Worm (Caenorhabditis elegans) whole organism, mixed stage, embryonic: Measurements from ENCODE around the gene col-117.

Experiments used
- M03D4.4 ChIP-seq: sonication (generic microtip); optimal IDR thresholded peaks from 2 replicates; lab custom pipeline; 2017; ENCODE audit warnings: mild to moderate bottlenecking, missing genetic modification characterization, missing compliant biosample characterization
- bed-3 ChIP-seq: fragments of 200-800 bp; sonication (Bioruptor generic); optimal IDR thresholded peaks from 3 replicates; lab custom pipeline; 2018; ENCODE audit warnings: mild to moderate bottlenecking, missing genetic modification characterization, moderate library complexity, missing compliant biosample characterization
- ceh-39 ChIP-seq: fragments of 150-350 bp; optimal IDR thresholded peaks from 2 replicates; lab custom pipeline; 2014; ENCODE audit warnings: missing biosample characterization, missing genetic modification characterization
- ceh-83 ChIP-seq: fragments of 200-800 bp; sonication (Bioruptor generic); optimal IDR thresholded peaks from 2 replicates; lab custom pipeline; 2018; ENCODE audit warnings: mild to moderate bottlenecking, missing genetic modification characterization, missing compliant biosample characterization
- ces-1 ChIP-seq: fragments of 150-350 bp; optimal IDR thresholded peaks from 2 replicates; lab custom pipeline; 2014; ENCODE audit warnings: missing biosample characterization, missing genetic modification reagents, missing genetic modification characterization
- drap-1 ChIP-seq: fragments of 200-800 bp; sonication (Bioruptor generic); optimal IDR thresholded peaks from 3 replicates; lab custom pipeline; 2018; ENCODE audit warnings: mild to moderate bottlenecking, missing genetic modification characterization, missing compliant biosample characterization
- elt-1 ChIP-seq: sonication (generic microtip); optimal IDR thresholded peaks from 2 replicates; lab custom pipeline; 2017; ENCODE audit warnings: missing genetic modification characterization, mild to moderate bottlenecking, missing compliant biosample characterization, antibody characterized with exemption, moderate library complexity, borderline replicate concordance; ENCODE audit not compliant: insufficient read depth
- elt-3 ChIP-seq: fragments of 150-350 bp; optimal IDR thresholded peaks from 2 replicates; lab custom pipeline; 2014; ENCODE audit warnings: missing biosample characterization, missing genetic modification characterization
- flh-1 ChIP-seq: fragments of 200-800 bp; sonication (Bioruptor generic); optimal IDR thresholded peaks from 2 replicates; lab custom pipeline; 2018; ENCODE audit warnings: mild to moderate bottlenecking, missing genetic modification characterization, moderate library complexity, missing compliant biosample characterization
- ham-2 ChIP-seq: fragments of 200-800 bp; sonication (Bioruptor generic); optimal IDR thresholded peaks from 2 replicates; lab custom pipeline; 2018; ENCODE audit warnings: mild to moderate bottlenecking, missing genetic modification characterization, missing compliant biosample characterization
- lin-13 ChIP-seq: fragments of 150-350 bp; optimal IDR thresholded peaks from 2 replicates; lab custom pipeline; 2014; ENCODE audit warnings: missing biosample characterization, missing genetic modification characterization
- lin-32 ChIP-seq: fragments of 200-800 bp; sonication (Bioruptor generic); optimal IDR thresholded peaks from 2 replicates; lab custom pipeline; 2018; ENCODE audit warnings: mild to moderate bottlenecking, missing genetic modification characterization, missing compliant biosample characterization
- lsy-2 ChIP-seq: fragments of 150-350 bp; optimal IDR thresholded peaks from 2 replicates; lab custom pipeline; 2014; ENCODE audit warnings: missing biosample characterization, missing genetic modification characterization
- mab-5 ChIP-seq: fragments of 150-350 bp; optimal IDR thresholded peaks from 2 replicates; lab custom pipeline; 2014; ENCODE audit warnings: missing biosample characterization, missing genetic modification characterization
- mep-1 ChIP-seq: fragments of 150-350 bp; optimal IDR thresholded peaks from 2 replicates; lab custom pipeline; 2017; ENCODE audit warnings: missing biosample characterization, missing genetic modification reagents, missing genetic modification characterization, inconsistent platforms
- mls-2 ChIP-seq: sonication (generic microtip); optimal IDR thresholded peaks from 2 replicates; lab custom pipeline; 2016; ENCODE audit warnings: mild to moderate bottlenecking, missing genetic modification characterization, moderate library complexity, missing compliant biosample characterization
- nhr-12 ChIP-seq: fragments of 150-350 bp; optimal IDR thresholded peaks from 2 replicates; lab custom pipeline; 2014; ENCODE audit warnings: missing biosample characterization, missing genetic modification characterization
- nhr-2 ChIP-seq: fragments of 150-350 bp; optimal IDR thresholded peaks from 2 replicates; lab custom pipeline; 2014; ENCODE audit warnings: missing biosample characterization, missing genetic modification characterization
- nhr-237 ChIP-seq: fragments of 150-350 bp; optimal IDR thresholded peaks from 2 replicates; lab custom pipeline; 2014; ENCODE audit warnings: missing biosample characterization, missing genetic modification characterization
- nhr-76 ChIP-seq: sonication (generic microtip); optimal IDR thresholded peaks from 2 replicates; lab custom pipeline; 2017; ENCODE audit warnings: missing biosample characterization, missing genetic modification characterization
- pha-4 ChIP-seq: fragments of 150-350 bp; optimal IDR thresholded peaks from 2 replicates; lab custom pipeline; 2018; ENCODE audit warnings: missing biosample characterization, missing genetic modification reagents, missing genetic modification characterization
- snpc-4 ChIP-seq: fragments of 150-350 bp; optimal IDR thresholded peaks from 2 replicates; lab custom pipeline; 2014; ENCODE audit warnings: missing biosample characterization, missing genetic modification characterization
- sptf-1 ChIP-seq: sonication (generic microtip); optimal IDR thresholded peaks from 2 replicates; lab custom pipeline; 2017; ENCODE audit warnings: mild to moderate bottlenecking, missing genetic modification characterization, moderate library complexity, missing compliant biosample characterization
- tbx-8 ChIP-seq: fragments of 200-800 bp; sonication (Bioruptor generic); optimal IDR thresholded peaks from 2 replicates; lab custom pipeline; 2018; ENCODE audit warnings: mild to moderate bottlenecking, missing genetic modification characterization, moderate library complexity, missing compliant biosample characterization
- unc-120 ChIP-seq: sonication (generic microtip); optimal IDR thresholded peaks from 2 replicates; lab custom pipeline; 2017; ENCODE audit warnings: missing genetic modification characterization, missing compliant biosample characterization; ENCODE audit not compliant: poor library complexity, severe bottlenecking
- unc-39 ChIP-seq: fragments of 150-350 bp; optimal IDR thresholded peaks from 2 replicates; lab custom pipeline; 2014; ENCODE audit warnings: missing biosample characterization, missing genetic modification characterization
- unc-62 ChIP-seq: fragments of 150-350 bp; optimal IDR thresholded peaks from 2 replicates; lab custom pipeline; 2014; ENCODE audit warnings: missing biosample characterization, missing genetic modification reagents, missing genetic modification characterization
- zip-8 ChIP-seq: fragments of 150-350 bp; optimal IDR thresholded peaks from 2 replicates; lab custom pipeline; 2014; ENCODE audit warnings: missing biosample characterization, missing genetic modification characterization
- ztf-11 ChIP-seq: fragments of 150-350 bp; optimal IDR thresholded peaks from 2 replicates; lab custom pipeline; 2014; ENCODE audit warnings: missing biosample characterization, missing genetic modification characterization

Gene col-117

DNA sequence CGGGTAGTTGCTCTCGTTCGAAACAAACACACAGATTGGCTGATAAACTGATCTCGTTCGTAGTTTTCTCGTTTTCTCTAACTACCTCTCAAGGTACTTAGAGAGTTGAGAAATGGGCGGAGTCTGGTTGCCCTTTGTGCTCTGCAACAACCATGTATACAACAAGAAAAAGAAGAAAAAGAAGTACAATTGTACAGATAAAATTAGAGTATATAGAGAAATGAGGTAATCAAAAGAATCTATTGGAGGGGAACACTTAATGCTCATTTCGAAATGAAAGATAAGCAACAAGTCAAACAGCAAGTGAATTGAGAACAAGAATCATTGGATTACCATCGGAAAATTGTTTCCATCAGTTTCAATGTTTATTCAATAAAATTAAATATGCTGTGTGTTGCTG lies 41.3 kb upstream of the col-117 start, which contains the start of gene C09G9.1:
TSS of gene C09G9.1 (minus strand) at position 143 of the 400 bp plus-strand sequence.
- TF ChIP-seq lin-13 (tag; lab: Kevin White, UChicago) (no peak), lsy-2 (no peak), ham-2 (GFP tag; lab: Kevin White, UChicago) (no peak), ceh-83 (GFP tag; lab: Kevin White, UChicago) (no peak), unc-62 (GFP tag; lab: Kevin White, UChicago) (no peak), pha-4 (tag; lab: Kevin White, UChicago) (no peak), nhr-2 (tag; lab: Kevin White, UChicago) (no peak), snpc-4 (tag; lab: Kevin White, UChicago) (no peak), nhr-76 (no peak), mls-2 (no peak), ces-1 (GFP tag; lab: Kevin White, UChicago) (no peak), bed-3 (GFP tag; lab: Kevin White, UChicago) (no peak)
- TF ChIP-seq, all 35 proteins: peak for 0

DNA sequence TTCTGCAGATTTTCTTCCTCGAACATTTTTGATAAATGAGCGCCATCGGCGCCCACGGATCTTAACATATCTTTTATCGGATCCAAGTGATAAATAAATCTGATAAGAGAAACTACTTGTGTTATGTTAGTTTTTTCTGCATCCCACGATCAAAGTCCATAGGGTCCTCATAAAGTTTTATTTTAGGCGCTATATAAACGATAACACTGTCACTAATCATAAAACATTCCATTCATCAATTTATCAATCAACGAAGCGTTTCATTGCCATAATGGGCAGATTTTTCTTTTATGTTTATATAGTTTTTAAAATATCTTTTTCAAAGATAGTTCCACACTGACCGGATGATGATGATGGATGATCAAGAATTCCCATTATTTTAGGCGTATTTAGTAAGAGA lies 40.7 kb upstream of the col-117 start:
- TF ChIP-seq mep-1 (tag; lab: Kevin White, UChicago), result no peak
- TF ChIP-seq lsy-2, result no peak
- no peak for TF ChIP-seq M03D4.4 (tag; lab: Kevin White, UChicago)
- TF ChIP-seq unc-39 (tag; lab: Kevin White, UChicago), result no peak
- TF ChIP-seq sptf-1 (tag; lab: Kevin White, UChicago), result no peak
- TF ChIP-seq tbx-8 (GFP tag; lab: Kevin White, UChicago), result no peak
- no peak for TF ChIP-seq ceh-83 (GFP tag; lab: Kevin White, UChicago)
- no peak for TF ChIP-seq nhr-237
- TF ChIP-seq flh-1 (GFP tag; lab: Kevin White, UChicago), result no peak
- TF ChIP-seq ham-2 (GFP tag; lab: Kevin White, UChicago), result no peak
- TF ChIP-seq mab-5 (tag; lab: Kevin White, UChicago), result no peak
- TF ChIP-seq ztf-11 (tag; lab: Kevin White, UChicago), result no peak
- no peak for TF ChIP-seq drap-1 (GFP tag; lab: Kevin White, UChicago)
- TF ChIP-seq lin-13 (tag; lab: Kevin White, UChicago), result no peak
- no peak for TF ChIP-seq elt-1 (tag; lab: Kevin White, UChicago)
- no peak for TF ChIP-seq lin-32 (GFP tag; lab: Kevin White, UChicago)
- TF ChIP-seq elt-3 (tag; lab: Kevin White, UChicago), result no peak
- TF ChIP-seq, all 35 proteins: peak for 0

DNA sequence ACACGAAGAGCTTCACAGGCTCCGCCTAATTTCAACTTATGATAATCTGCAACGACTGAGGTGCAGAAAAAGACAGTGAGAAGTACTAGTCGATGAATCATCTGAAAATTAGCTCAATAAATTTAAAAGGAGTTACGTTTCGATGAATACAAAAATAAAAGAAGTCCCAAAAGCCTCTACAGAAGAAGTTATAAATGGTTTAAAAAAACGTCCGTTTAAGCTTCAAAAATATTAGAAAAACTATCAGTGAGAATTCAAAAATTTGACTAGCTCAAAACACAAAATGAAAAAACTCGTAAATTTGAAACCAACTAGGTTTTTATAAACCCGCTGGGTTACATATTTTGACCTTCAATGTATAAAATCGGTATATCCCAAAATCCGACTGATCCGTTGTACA lies 32.0 kb upstream of the col-117 start, which contains the start of gene T11B7.5:
TSS of gene T11B7.5 (minus strand) at position 101 of the 400 bp plus-strand sequence.
- no peak for TF ChIP-seq ceh-39 (tag; lab: Kevin White, UChicago)
- no peak for TF ChIP-seq zip-8
- TF ChIP-seq ceh-83 (GFP tag; lab: Kevin White, UChicago), result no peak
- no peak for TF ChIP-seq M03D4.4 (tag; lab: Kevin White, UChicago)
- no peak for TF ChIP-seq unc-39 (tag; lab: Kevin White, UChicago)

DNA sequence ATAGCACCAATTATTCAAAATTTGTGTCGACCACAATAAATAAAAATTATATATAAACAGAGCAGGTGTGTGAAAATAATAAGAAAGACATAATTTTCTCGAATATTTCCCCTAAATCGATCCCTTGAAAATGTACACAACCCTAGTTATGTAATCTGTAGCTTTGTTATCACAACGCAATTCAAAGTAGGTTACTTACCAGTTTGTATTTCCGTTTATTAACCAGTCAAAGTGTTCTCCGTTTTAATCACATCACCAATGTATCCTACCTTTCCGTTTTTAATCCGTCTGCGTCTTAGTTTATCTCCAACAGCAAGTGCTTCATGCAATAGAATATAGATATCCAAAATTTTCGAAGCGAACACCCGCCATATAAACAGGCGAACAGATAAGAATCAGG lies 29.3 kb upstream of the col-117 start:
- TF ChIP-seq elt-3 (tag; lab: Kevin White, UChicago), result no peak
- peak; percentile 66 for TF ChIP-seq ham-2 (GFP tag; lab: Kevin White, UChicago)

DNA sequence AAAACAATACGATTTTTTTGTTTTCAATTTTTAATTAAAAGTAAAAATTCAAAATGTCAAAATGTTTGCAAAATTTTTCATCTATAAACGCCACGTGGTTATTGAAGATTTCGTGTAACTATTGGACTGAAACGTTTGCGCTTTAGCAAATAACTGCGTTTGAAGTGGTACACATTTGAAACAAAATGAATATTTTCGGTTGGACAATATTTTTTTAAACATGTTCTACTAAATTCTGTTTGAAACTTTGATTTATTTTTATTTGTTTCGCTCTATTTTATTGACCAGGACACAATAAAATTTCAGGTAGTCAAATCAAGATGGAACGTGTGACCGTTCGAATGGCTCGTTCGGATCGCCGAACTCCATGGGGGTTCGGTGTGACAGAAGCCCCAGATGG lies 28.2 kb upstream of the col-117 start, which contains the start of gene alp-1:
TSS of gene alp-1 (plus strand) at position 301 of the 400 bp plus-strand sequence.
- TF ChIP-seq nhr-2 (tag; lab: Kevin White, UChicago) (no peak), zip-8 (no peak), tbx-8 (GFP tag; lab: Kevin White, UChicago) (no peak), unc-62 (GFP tag; lab: Kevin White, UChicago) (no peak), unc-120 (no peak), elt-1 (tag; lab: Kevin White, UChicago) (no peak), bed-3 (GFP tag; lab: Kevin White, UChicago) (no peak)

DNA sequence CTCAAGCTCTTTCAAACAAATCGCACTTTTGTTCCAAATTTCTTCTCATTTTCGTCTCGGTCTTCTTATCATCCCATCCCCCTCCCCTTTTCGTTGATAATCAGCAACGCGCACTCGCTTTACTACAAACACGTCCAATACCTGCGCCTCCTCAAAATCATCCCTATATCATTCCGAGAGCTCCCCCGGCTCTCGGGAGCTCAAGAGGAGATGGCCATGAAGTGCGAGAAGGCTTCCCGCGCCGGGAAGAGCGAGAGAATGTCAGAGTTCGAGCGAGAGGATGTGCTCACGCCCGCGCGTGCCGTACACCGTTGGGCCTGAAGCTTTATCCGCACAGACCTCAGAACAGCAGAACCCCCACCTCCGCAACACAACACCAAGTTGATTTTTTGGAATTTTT lies 26.8 kb upstream of the col-117 start:
- TF ChIP-seq lin-32 (GFP tag; lab: Kevin White, UChicago) (no peak), elt-3 (tag; lab: Kevin White, UChicago) (no peak), nhr-12 (tag; lab: Kevin White, UChicago) (no peak), unc-120 (peak; percentile 53), mep-1 (tag; lab: Kevin White, UChicago) (no peak), elt-1 (tag; lab: Kevin White, UChicago) (no peak), bed-3 (GFP tag; lab: Kevin White, UChicago) (no peak)
